Fruit fly (Drosophila melanogaster) whole organism, embryonic: ENCODE measurements around the gene CG9919.

Experiments used
- Ada2b ChIP-seq: fragments of 200-800 bp; sonication (Bioruptor generic); IDR thresholded peaks from 2 replicates; pipeline ENCODE4 v1.3.6; 2022; ENCODE audit warnings: missing biosample characterization, missing genetic modification characterization
- Adf1 ChIP-seq: fragments of 200-800 bp; sonication (Bioruptor generic); IDR thresholded peaks from 2 replicates; pipeline ENCODE4 v1.3.6; 2022; ENCODE audit warnings: missing biosample characterization, missing genetic modification characterization
- Aef1 ChIP-seq: fragments of 200-800 bp; sonication (Bioruptor generic); IDR thresholded peaks from 3 replicates; pipeline ENCODE4 v1.3.6; 2022; ENCODE audit warnings: missing biosample characterization, missing genetic modification characterization
- Bdp1 ChIP-seq: fragments of 200-800 bp; sonication (Bioruptor generic); optimal IDR thresholded peaks from 3 replicates; lab custom pipeline; 2016; ENCODE audit warnings: missing biosample characterization, missing genetic modification characterization
- Bteb2 ChIP-seq: fragments of 200-800 bp; sonication (Bioruptor generic); optimal IDR thresholded peaks from 2 replicates; lab custom pipeline; 2016; ENCODE audit warnings: missing biosample characterization, missing genetic modification characterization
- CG10543 ChIP-seq: fragments of 200-800 bp; sonication (Bioruptor generic); optimal IDR thresholded peaks from 3 replicates; lab custom pipeline; 2017; ENCODE audit warnings: missing biosample characterization, mild to moderate bottlenecking, missing genetic modification characterization, moderate library complexity
- CG12942 ChIP-seq: fragments of 200-800 bp; sonication (Bioruptor generic); optimal IDR thresholded peaks from 3 replicates; lab custom pipeline; 2016; ENCODE audit warnings: missing biosample characterization, missing genetic modification characterization
- CG14965 ChIP-seq: fragments of 200-800 bp; sonication (Bioruptor generic); optimal IDR thresholded peaks from 2 replicates; lab custom pipeline; 2016; ENCODE audit warnings: missing biosample characterization, missing genetic modification characterization, borderline replicate concordance
- CG1832 ChIP-seq: fragments of 200-800 bp; sonication (Bioruptor generic); optimal IDR thresholded peaks from 2 replicates; lab custom pipeline; 2017; ENCODE audit warnings: missing biosample characterization, mild to moderate bottlenecking, missing genetic modification characterization, inconsistent platforms
- CG2202 ChIP-seq: fragments of 200-800 bp; sonication (Bioruptor generic); optimal IDR thresholded peaks from 2 replicates; lab custom pipeline; 2018; ENCODE audit warnings: missing biosample characterization, mild to moderate bottlenecking, missing genetic modification characterization
- CG2712 ChIP-seq: fragments of 200-800 bp; optimal IDR thresholded peaks from 3 replicates; lab custom pipeline; 2019; ENCODE audit warnings: missing biosample characterization, mild to moderate bottlenecking, missing genetic modification characterization, moderate library complexity
- CG31441 ChIP-seq: fragments of 200-800 bp; sonication (Bioruptor generic); IDR thresholded peaks from 2 replicates; pipeline ENCODE4 v1.3.6; 2022; ENCODE audit warnings: missing biosample characterization, missing genetic modification characterization
- CG34224 ChIP-seq: fragments of 200-800 bp; sonication (Bioruptor generic); IDR thresholded peaks from 3 replicates; pipeline ENCODE4 v1.3.6; 2022; ENCODE audit warnings: missing biosample characterization, missing genetic modification characterization; ENCODE audit not compliant: partially characterized antibody
- CG3847 ChIP-seq: fragments of 200-800 bp; sonication (Bioruptor generic); IDR thresholded peaks from 2 replicates; pipeline ENCODE4 v1.3.6; 2022; ENCODE audit warnings: missing biosample characterization, missing genetic modification characterization
- CG6654 ChIP-seq: fragments of 200-800 bp; sonication (Bioruptor generic); optimal IDR thresholded peaks from 2 replicates; lab custom pipeline; 2017; ENCODE audit warnings: missing biosample characterization, mild to moderate bottlenecking, missing genetic modification characterization
- CG6854 ChIP-seq: fragments of 200-800 bp; sonication (Bioruptor generic); optimal IDR thresholded peaks from 3 replicates; lab custom pipeline; 2017; ENCODE audit warnings: missing biosample characterization, mild to moderate bottlenecking, missing genetic modification characterization
- CG7372 ChIP-seq: fragments of 200-800 bp; sonication (Bioruptor generic); IDR thresholded peaks from 2 replicates; pipeline ENCODE4 v1.3.6; 2022; ENCODE audit warnings: missing biosample characterization, missing genetic modification characterization
- CG7745 ChIP-seq: fragments of 200-800 bp; sonication (Bioruptor generic); optimal IDR thresholded peaks from 2 replicates; lab custom pipeline; 2018; ENCODE audit warnings: missing biosample characterization, mild to moderate bottlenecking, missing genetic modification characterization, moderate library complexity
- CG7928 ChIP-seq: fragments of 200-800 bp; sonication (Bioruptor generic); optimal IDR thresholded peaks from 2 replicates; lab custom pipeline; 2017; ENCODE audit warnings: missing biosample characterization, mild to moderate bottlenecking, missing genetic modification characterization
- CG8359 ChIP-seq: fragments of 200-800 bp; sonication (Bioruptor generic); optimal IDR thresholded peaks from 2 replicates; lab custom pipeline; 2017; ENCODE audit warnings: missing biosample characterization, mild to moderate bottlenecking, missing genetic modification characterization, borderline replicate concordance
- CG9727 ChIP-seq: fragments of 200-800 bp; sonication (Bioruptor generic); optimal IDR thresholded peaks from 3 replicates; lab custom pipeline; 2017; ENCODE audit warnings: missing biosample characterization, mild to moderate bottlenecking, missing genetic modification characterization
- Dfd ChIP-seq, 2 experiments: fragments of >200 bp; optimal IDR thresholded peaks; 2 replicates each; lab custom pipeline; 2017; ENCODE audit warnings: missing biosample characterization in 2 of 2, missing genetic modification characterization in 2 of 2
- Drgx ChIP-seq: fragments of 200-800 bp; sonication (Bioruptor generic); IDR thresholded peaks from 2 replicates; pipeline ENCODE4 v1.3.6; 2022; ENCODE audit warnings: missing biosample characterization, missing genetic modification characterization
- ERR ChIP-seq: fragments of 200-800 bp; sonication (Bioruptor generic); optimal IDR thresholded peaks from 2 replicates; lab custom pipeline; 2016; ENCODE audit warnings: missing biosample characterization, missing genetic modification characterization
- Hand ChIP-seq: fragments of 200-800 bp; sonication (Bioruptor generic); optimal IDR thresholded peaks from 2 replicates; lab custom pipeline; 2017; ENCODE audit warnings: mild to moderate bottlenecking, missing biosample characterization, missing genetic modification reagents, missing genetic modification characterization
- HmgZ ChIP-seq: fragments of 200-800 bp; sonication (Bioruptor generic); optimal IDR thresholded peaks from 2 replicates; lab custom pipeline; 2018; ENCODE audit warnings: missing biosample characterization, mild to moderate bottlenecking, missing genetic modification characterization
- MTF-1 ChIP-seq: fragments of 200-800 bp; sonication (Bioruptor generic); optimal IDR thresholded peaks from 2 replicates; lab custom pipeline; 2018; ENCODE audit warnings: missing biosample characterization, mild to moderate bottlenecking, missing genetic modification characterization, borderline replicate concordance
- Mrtf ChIP-seq: fragments of 200-800 bp; sonication (Bioruptor generic); IDR thresholded peaks from 3 replicates; pipeline ENCODE4 v1.3.6; 2022; ENCODE audit warnings: missing biosample characterization, missing genetic modification characterization
- Neu2 ChIP-seq: fragments of 200-800 bp; sonication (Bioruptor generic); optimal IDR thresholded peaks from 3 replicates; lab custom pipeline; 2016; ENCODE audit warnings: missing biosample characterization, missing genetic modification characterization, borderline replicate concordance
- Sin3A ChIP-seq: fragments of >200 bp; optimal IDR thresholded peaks from 2 replicates; lab custom pipeline; 2018
- Ssrp ChIP-seq: fragments of 200-800 bp; sonication (Bioruptor generic); optimal IDR thresholded peaks from 2 replicates; lab custom pipeline; 2018; ENCODE audit warnings: missing biosample characterization, mild to moderate bottlenecking, missing genetic modification characterization, moderate library complexity
- TFAM ChIP-seq: fragments of 200-800 bp; sonication (Bioruptor generic); optimal IDR thresholded peaks from 2 replicates; lab custom pipeline; 2017; ENCODE audit warnings: missing biosample characterization, missing genetic modification characterization, inconsistent platforms
- Tbp ChIP-seq: fragments of >200 bp; optimal IDR thresholded peaks from 2 replicates; lab custom pipeline; 2018; ENCODE audit warnings: missing biosample characterization, missing genetic modification characterization
- Usf ChIP-seq: fragments of 200-800 bp; sonication (Bioruptor generic); optimal IDR thresholded peaks from 2 replicates; lab custom pipeline; 2017; ENCODE audit warnings: missing genotype, missing biosample characterization, missing genetic modification characterization
- Xrp1 ChIP-seq: fragments of 200-800 bp; sonication (Bioruptor generic); IDR thresholded peaks from 2 replicates; pipeline ENCODE4 v1.3.6; 2022; ENCODE audit warnings: missing biosample characterization, missing genetic modification characterization
- ac ChIP-seq: fragments of 200-800 bp; sonication (Bioruptor generic); optimal IDR thresholded peaks from 3 replicates; lab custom pipeline; 2017; ENCODE audit warnings: missing biosample characterization, mild to moderate bottlenecking, missing genetic modification characterization
- cad ChIP-seq: fragments of >200 bp; optimal IDR thresholded peaks from 2 replicates; lab custom pipeline; 2017; ENCODE audit warnings: missing biosample characterization, missing genetic modification characterization
- chm ChIP-seq: fragments of 200-800 bp; sonication (Bioruptor generic); IDR thresholded peaks from 2 replicates; pipeline ENCODE4 v1.3.6; 2022; ENCODE audit warnings: missing biosample characterization, missing genetic modification characterization
- crp ChIP-seq, 2 experiments: fragments of 200-800 bp; sonication (Bioruptor generic); optimal IDR thresholded peaks; 2 replicates in 1 of 2; 3 replicates in 1 of 2; lab custom pipeline; 2017; ENCODE audit warnings: missing biosample characterization in 2 of 2, missing genetic modification characterization in 2 of 2, mild to moderate bottlenecking in 1 of 2, moderate library complexity in 1 of 2
- grau ChIP-seq: fragments of 200-800 bp; optimal IDR thresholded peaks from 3 replicates; lab custom pipeline; 2019; ENCODE audit warnings: missing biosample characterization, mild to moderate bottlenecking, missing genetic modification characterization, moderate library complexity
- ham ChIP-seq: fragments of 200-800 bp; sonication (Bioruptor generic); IDR thresholded peaks from 2 replicates; pipeline ENCODE4 v1.3.6; 2022; ENCODE audit warnings: missing biosample characterization, missing genetic modification characterization
- ken ChIP-seq: fragments of 200-800 bp; sonication (Bioruptor generic); IDR thresholded peaks from 3 replicates; pipeline ENCODE4 v1.3.6; 2022; ENCODE audit warnings: missing biosample characterization, missing genetic modification characterization
- knrl ChIP-seq: fragments of 200-800 bp; sonication (Bioruptor generic); IDR thresholded peaks from 3 replicates; pipeline ENCODE4 v1.3.6; 2022; ENCODE audit warnings: missing biosample characterization, missing genetic modification characterization; ENCODE audit not compliant: partially characterized antibody
- nau ChIP-seq: fragments of 200-800 bp; sonication (Bioruptor generic); optimal IDR thresholded peaks from 3 replicates; lab custom pipeline; 2017; ENCODE audit warnings: missing biosample characterization, mild to moderate bottlenecking, missing genetic modification characterization, missing genetic modification reagents
- nerfin-2 ChIP-seq: fragments of 200-800 bp; sonication (Bioruptor generic); IDR thresholded peaks from 2 replicates; pipeline ENCODE4 v1.3.6; 2022; ENCODE audit warnings: missing biosample characterization, missing genetic modification characterization; ENCODE audit not compliant: partially characterized antibody
- pan ChIP-seq, 4 experiments: fragments of >200 bp in 3 of 4; fragments of 200-800 bp in 1 of 4; sonication (Bioruptor generic) in 1 of 4; optimal IDR thresholded peaks in 3 of 4; IDR thresholded peaks in 1 of 4; 2 replicates each; pipeline versions ENCODE4 v1.3.6 to Lab custom; 2017 to 2022; ENCODE audit warnings: missing biosample characterization in 2 of 4, missing genetic modification characterization in 2 of 4, mixed read lengths in 1 of 4
- sima ChIP-seq: fragments of 200-800 bp; sonication (Bioruptor generic); optimal IDR thresholded peaks from 2 replicates; lab custom pipeline; 2016; ENCODE audit warnings: missing biosample characterization, missing genetic modification characterization
- slbo ChIP-seq: fragments of 200-800 bp; sonication (Bioruptor generic); IDR thresholded peaks from 2 replicates; pipeline ENCODE4 v1.3.6; 2022; ENCODE audit warnings: missing biosample characterization, missing genetic modification characterization
- sob ChIP-seq: fragments of 200-800 bp; sonication (Bioruptor generic); IDR thresholded peaks from 2 replicates; pipeline ENCODE4 v1.3.6; 2022; ENCODE audit warnings: missing biosample characterization, missing genetic modification characterization

Gene CG9919

DNA sequence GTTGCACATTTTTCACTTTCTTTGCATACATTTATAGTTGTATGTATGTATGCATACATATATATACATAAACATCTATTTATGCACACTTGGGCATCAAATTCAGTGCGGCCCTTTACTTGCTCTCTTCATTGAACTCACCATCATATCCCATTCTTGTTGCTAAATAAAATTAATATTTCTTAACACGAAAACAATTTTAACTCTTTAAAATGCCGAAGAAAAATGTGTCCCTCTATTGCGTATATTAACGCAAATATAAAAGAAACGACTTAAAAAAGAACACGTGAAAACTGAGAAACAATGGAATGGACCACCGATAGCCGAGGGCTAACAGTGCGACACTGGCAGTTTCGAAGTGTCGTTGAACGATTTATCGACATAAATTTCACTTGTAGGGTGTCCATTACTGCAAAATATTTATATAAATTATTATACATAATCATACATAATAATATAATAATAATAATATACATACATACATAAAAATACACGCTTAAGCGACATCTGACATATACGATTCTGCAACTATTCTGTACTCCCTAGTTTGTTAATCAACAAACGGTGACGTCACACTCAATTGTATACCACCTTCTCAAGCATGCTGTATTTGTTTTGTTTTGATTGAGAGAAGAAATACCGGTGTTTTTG, 28.2 kb upstream of the CG9919 start, which contains the start of the genes U2af50 and PIG-Q (continued):
- TF ChIP-seq CG6854 (peak; percentile 79), nerfin-2 (GFP tag; lab: Robert Waterston, UW) (no peak), Tbp (no peak), Bteb2 (GFP tag; lab: Kevin White, UChicago) (peak; percentile 37), Ada2b (GFP tag; lab: Robert Waterston, UW) (peak; percentile 93), Usf (GFP tag; lab: Kevin White, UChicago) (peak; percentile 91), grau (peak; percentile 95), Drgx (peak; percentile 87), pan (optimal IDR thresholded peaks at IDR 0.05; lab: Kevin White, UChicago) (no peak), pan (GFP tag; optimal IDR thresholded peaks at IDR 0.05 in 1 of 2, IDR thresholded peaks at IDR 0.05 in 1 of 2) (peak in 1 of 2 experiments; percentile 92), CG7745 (tag; lab: Kevin White, UChicago) (peak; percentile 13), Adf1 (GFP tag; lab: Robert Waterston, UW) (peak; percentile 63), sima (no peak), CG7928 (GFP tag; lab: Kevin White, UChicago) (peak; percentile 68), CG7372 (GFP tag; lab: Robert Waterston, UW) (peak; percentile 91), TFAM (no peak), CG3847 (GFP tag; lab: Robert Waterston, UW) (peak; percentile 93), ERR (no peak), Dfd (GFP tag; optimal IDR thresholded peaks at IDR 0.05; lab: Kevin White, UChicago) (no peak), CG12942 (GFP tag; lab: Kevin White, UChicago) (peak; percentile 92), chm (GFP tag; lab: Robert Waterston, UW) (no peak), CG31441 (no peak; the same call in 1 of the 2 replicates), ac (GFP tag; lab: Kevin White, UChicago) (peak; percentile 78), Mrtf (GFP tag; lab: Robert Waterston, UW) (no peak; the same call in 2 of the 3 replicates), Hand (GFP tag; lab: Kevin White, UChicago) (peak; percentile 81), cad (no peak), crp (GFP tag; optimal IDR thresholded peaks at IDR 0.05; lab: Kevin White, UChicago) (peak in 1 of 2 experiments; percentile 48), Ssrp (tag; lab: Kevin White, UChicago) (peak; percentile 94), CG2202 (tag; lab: Kevin White, UChicago) (peak; percentile 85), slbo (GFP tag; lab: Robert Waterston, UW) (no peak; the same call in 1 of the 2 replicates), nau (GFP tag; lab: Kevin White, UChicago) (no peak), Neu2 (GFP tag; lab: Kevin White, UChicago) (no peak), CG8359 (GFP tag; lab: Kevin White, UChicago) (peak; percentile 86), Xrp1 (peak; percentile 95), CG14965 (GFP tag; lab: Kevin White, UChicago) (no peak), Sin3A (lab: Kevin White, UChicago) (no peak), Bdp1 (no peak), CG1832 (GFP tag; lab: Kevin White, UChicago) (no peak), Aef1 (GFP tag; lab: Robert Waterston, UW) (peak; percentile 90; the same call in 2 of the 3 replicates), sob (peak; percentile 94), HmgZ (peak; percentile 94), ken (GFP tag; lab: Robert Waterston, UW) (no peak; the same call in 1 of the 3 replicates), MTF-1 (GFP tag; lab: Kevin White, UChicago) (no peak), CG2712 (tag; lab: Kevin White, UChicago) (peak; percentile 96), ham (no peak), CG6654 (peak; percentile 79), knrl (GFP tag; lab: Robert Waterston, UW) (no peak; the same call in none of the 3 replicates), CG34224 (GFP tag; lab: Robert Waterston, UW) (no peak), CG9727 (peak; percentile 93), CG10543 (GFP tag; lab: Kevin White, UChicago) (peak; percentile 89)
